Worm (Caenorhabditis elegans) whole organism, mixed stage, embryonic: ENCODE measurements around the gene sand-1.

Experiments used
- M03D4.4 ChIP-seq: sonication (generic microtip); optimal IDR thresholded peaks from 2 replicates; lab custom pipeline; 2017; ENCODE audit warnings: mild to moderate bottlenecking, missing genetic modification characterization, missing compliant biosample characterization
- bed-3 ChIP-seq: fragments of 200-800 bp; sonication (Bioruptor generic); optimal IDR thresholded peaks from 3 replicates; lab custom pipeline; 2018; ENCODE audit warnings: mild to moderate bottlenecking, missing genetic modification characterization, moderate library complexity, missing compliant biosample characterization
- blmp-1 ChIP-seq: fragments of 150-350 bp; optimal IDR thresholded peaks from 2 replicates; lab custom pipeline; 2014; ENCODE audit warnings: missing biosample characterization, missing genetic modification characterization
- ces-1 ChIP-seq: fragments of 150-350 bp; optimal IDR thresholded peaks from 2 replicates; lab custom pipeline; 2014; ENCODE audit warnings: missing biosample characterization, missing genetic modification reagents, missing genetic modification characterization
- elt-1 ChIP-seq: sonication (generic microtip); optimal IDR thresholded peaks from 2 replicates; lab custom pipeline; 2017; ENCODE audit warnings: missing genetic modification characterization, mild to moderate bottlenecking, missing compliant biosample characterization, antibody characterized with exemption, moderate library complexity, borderline replicate concordance; ENCODE audit not compliant: insufficient read depth
- elt-3 ChIP-seq: fragments of 150-350 bp; optimal IDR thresholded peaks from 2 replicates; lab custom pipeline; 2014; ENCODE audit warnings: missing biosample characterization, missing genetic modification characterization
- ham-2 ChIP-seq: fragments of 200-800 bp; sonication (Bioruptor generic); optimal IDR thresholded peaks from 2 replicates; lab custom pipeline; 2018; ENCODE audit warnings: mild to moderate bottlenecking, missing genetic modification characterization, missing compliant biosample characterization
- lin-13 ChIP-seq: fragments of 150-350 bp; optimal IDR thresholded peaks from 2 replicates; lab custom pipeline; 2014; ENCODE audit warnings: missing biosample characterization, missing genetic modification characterization
- lin-32 ChIP-seq: fragments of 200-800 bp; sonication (Bioruptor generic); optimal IDR thresholded peaks from 2 replicates; lab custom pipeline; 2018; ENCODE audit warnings: mild to moderate bottlenecking, missing genetic modification characterization, missing compliant biosample characterization
- lsy-2 ChIP-seq: fragments of 150-350 bp; optimal IDR thresholded peaks from 2 replicates; lab custom pipeline; 2014; ENCODE audit warnings: missing biosample characterization, missing genetic modification characterization
- nhr-12 ChIP-seq: fragments of 150-350 bp; optimal IDR thresholded peaks from 2 replicates; lab custom pipeline; 2014; ENCODE audit warnings: missing biosample characterization, missing genetic modification characterization
- nhr-28 ChIP-seq: fragments of 150-350 bp; optimal IDR thresholded peaks from 2 replicates; lab custom pipeline; 2014; ENCODE audit warnings: missing biosample characterization, missing genetic modification characterization
- sem-2 ChIP-seq: fragments of 200-800 bp; sonication (Bioruptor generic); optimal IDR thresholded peaks from 2 replicates; lab custom pipeline; 2018; ENCODE audit warnings: mild to moderate bottlenecking, missing genetic modification characterization, missing compliant biosample characterization
- sptf-1 ChIP-seq: sonication (generic microtip); optimal IDR thresholded peaks from 2 replicates; lab custom pipeline; 2017; ENCODE audit warnings: mild to moderate bottlenecking, missing genetic modification characterization, moderate library complexity, missing compliant biosample characterization
- tbx-8 ChIP-seq: fragments of 200-800 bp; sonication (Bioruptor generic); optimal IDR thresholded peaks from 2 replicates; lab custom pipeline; 2018; ENCODE audit warnings: mild to moderate bottlenecking, missing genetic modification characterization, moderate library complexity, missing compliant biosample characterization
- unc-120 ChIP-seq: sonication (generic microtip); optimal IDR thresholded peaks from 2 replicates; lab custom pipeline; 2017; ENCODE audit warnings: missing genetic modification characterization, missing compliant biosample characterization; ENCODE audit not compliant: poor library complexity, severe bottlenecking
- unc-62 ChIP-seq: fragments of 150-350 bp; optimal IDR thresholded peaks from 2 replicates; lab custom pipeline; 2014; ENCODE audit warnings: missing biosample characterization, missing genetic modification reagents, missing genetic modification characterization
- ztf-11 ChIP-seq: fragments of 150-350 bp; optimal IDR thresholded peaks from 2 replicates; lab custom pipeline; 2014; ENCODE audit warnings: missing biosample characterization, missing genetic modification characterization

The sand-1 gene

ce11 chrIV:5411641-5412337 lies 45.1 kb downstream of the sand-1 start, which contains the start of gene ZK616.8:
Gene ZK616.8 (minus strand): TSS chrIV:5412193.
- TF ChIP-seq unc-62 (GFP tag; lab: Kevin White, UChicago) (no peak), M03D4.4 (tag; lab: Kevin White, UChicago) (no peak), ham-2 (GFP tag; lab: Kevin White, UChicago) (no peak), lin-13 (tag; lab: Kevin White, UChicago) (no peak), blmp-1 (no peak), nhr-28 (tag; lab: Kevin White, UChicago) (no peak), sptf-1 (tag; lab: Kevin White, UChicago) (no peak), bed-3 (no peak), sem-2 (GFP tag; lab: Kevin White, UChicago) (no peak)

- no peak for TF ChIP-seq nhr-12 (tag; lab: Kevin White, UChicago)
- TF ChIP-seq ces-1 (GFP tag; lab: Kevin White, UChicago): no peak
- no peak for TF ChIP-seq ztf-11
- TF ChIP-seq tbx-8 (GFP tag; lab: Kevin White, UChicago): no peak
- TF ChIP-seq lin-32 (GFP tag; lab: Kevin White, UChicago): no peak
- no peak for TF ChIP-seq lsy-2
- no peak for TF ChIP-seq bed-3
- TF ChIP-seq unc-120: no peak
- TF ChIP-seq elt-3: no peak
- TF ChIP-seq elt-1 (tag; lab: Kevin White, UChicago): no peak
Observed at ce11 chrIV:5415696-5416095, 49.0 kb downstream of the sand-1 start, which contains the start of gene spp-7. Gene spp-7 (minus strand): TSS chrIV:5415796.
